Worm (Caenorhabditis elegans) whole organism, L3 larva: ENCODE measurements around the gene srg-69.

Source experiments
- ceh-82 ChIP-seq: fragments of 150-350 bp; optimal IDR thresholded peaks from 2 replicates; lab custom pipeline; 2014; ENCODE audit warnings: missing biosample characterization, missing genetic modification characterization
- fos-1 ChIP-seq: fragments of 150-350 bp; optimal IDR thresholded peaks from 2 replicates; lab custom pipeline; 2014; ENCODE audit warnings: missing biosample characterization, missing genetic modification characterization
- lin-15B ChIP-seq: fragments of 150-350 bp; optimal IDR thresholded peaks from 2 replicates; lab custom pipeline; 2014; ENCODE audit warnings: missing biosample characterization, missing genetic modification characterization
- lin-39 ChIP-seq: fragments of 150-350 bp; optimal IDR thresholded peaks from 2 replicates; lab custom pipeline; 2018; ENCODE audit warnings: missing biosample characterization, missing genetic modification reagents, missing genetic modification characterization
- mdl-1 ChIP-seq: fragments of 150-350 bp; optimal IDR thresholded peaks from 2 replicates; lab custom pipeline; 2014; ENCODE audit warnings: missing biosample characterization, missing genetic modification characterization
- nhr-11 ChIP-seq: fragments of 150-350 bp; optimal IDR thresholded peaks from 2 replicates; lab custom pipeline; 2014; ENCODE audit warnings: missing biosample characterization, missing genetic modification characterization
- nhr-237 ChIP-seq: fragments of 150-350 bp; optimal IDR thresholded peaks from 2 replicates; lab custom pipeline; 2014; ENCODE audit warnings: missing biosample characterization, missing genetic modification characterization
- nhr-25 ChIP-seq: sonication (generic microtip); optimal IDR thresholded peaks from 2 replicates; lab custom pipeline; 2017; ENCODE audit warnings: missing biosample characterization, missing genetic modification characterization
- nhr-76 ChIP-seq: fragments of 150-350 bp; sonication (generic microtip); optimal IDR thresholded peaks from 5 replicates; lab custom pipeline; 2014; ENCODE audit warnings: missing biosample characterization, missing genetic modification characterization
- pqm-1 ChIP-seq: fragments of 150-350 bp; optimal IDR thresholded peaks from 2 replicates; lab custom pipeline; 2017; ENCODE audit warnings: missing biosample characterization, missing genetic modification characterization, inconsistent platforms
- skn-1 ChIP-seq: fragments of 150-350 bp; optimal IDR thresholded peaks from 2 replicates; lab custom pipeline; 2014; ENCODE audit warnings: missing biosample characterization, missing genetic modification characterization
- tbx-2 ChIP-seq: sonication (generic microtip); optimal IDR thresholded peaks from 2 replicates; lab custom pipeline; 2016; ENCODE audit warnings: mild to moderate bottlenecking, missing genetic modification characterization, missing compliant biosample characterization
- unc-39 ChIP-seq: sonication (generic microtip); optimal IDR thresholded peaks from 4 replicates; lab custom pipeline; 2017; ENCODE audit warnings: missing biosample characterization, missing genetic modification characterization

DNA sequence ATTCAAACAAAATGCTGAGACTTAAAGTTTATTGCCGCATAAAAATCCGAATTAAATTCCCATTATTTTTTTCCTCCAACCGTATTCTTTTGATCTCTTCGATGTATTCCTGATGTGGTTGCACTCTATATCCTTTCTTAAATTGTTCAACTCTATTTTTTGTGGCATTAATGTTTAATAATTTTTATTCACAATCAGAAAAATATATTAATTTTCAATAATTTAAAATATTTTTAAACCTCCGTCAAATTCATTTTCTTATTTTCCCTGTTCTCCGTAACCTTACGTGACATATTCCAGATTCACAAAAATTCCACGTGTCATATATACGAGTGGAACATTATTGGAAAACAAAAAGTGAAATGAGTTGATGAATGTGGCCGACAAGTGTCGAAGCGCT is 43.7 kb upstream of the srg-69 start, which contains the start of gene gcy-12:
- TF ChIP-seq lin-15B (tag; lab: Kevin White, UChicago) (no peak), pqm-1 (tag; lab: Kevin White, UChicago) (no peak), nhr-25 (tag; lab: Kevin White, UChicago) (no peak), nhr-237 (tag; lab: Kevin White, UChicago) (no peak), lin-39 (tag; lab: Kevin White, UChicago) (no peak), unc-39 (tag; lab: Kevin White, UChicago) (no peak), nhr-11 (tag; lab: Kevin White, UChicago) (no peak), skn-1 (tag; lab: Kevin White, UChicago) (no peak), tbx-2 (tag; lab: Kevin White, UChicago) (no peak), mdl-1 (tag; lab: Kevin White, UChicago) (no peak), ceh-82 (no peak), fos-1 (tag; lab: Kevin White, UChicago) (no peak), nhr-76 (no peak)
